Worm (Caenorhabditis elegans) whole organism, L3 larva: ENCODE results near the gene B0034.2.

Source experiments
- R02D3.7 ChIP-seq: fragments of 150-350 bp; optimal IDR thresholded peaks from 2 replicates; lab custom pipeline; 2014; ENCODE audit warnings: missing biosample characterization, missing genetic modification characterization
- ZK546.5 ChIP-seq: sonication (generic microtip); optimal IDR thresholded peaks from 2 replicates; lab custom pipeline; 2017; ENCODE audit warnings: missing biosample characterization, missing genetic modification characterization
- aly-2 ChIP-seq: fragments of 150-350 bp; optimal IDR thresholded peaks from 2 replicates; lab custom pipeline; 2014; ENCODE audit warnings: missing biosample characterization, missing genetic modification characterization
- ceh-16 ChIP-seq: sonication (generic microtip); optimal IDR thresholded peaks from 2 replicates; lab custom pipeline; 2017; ENCODE audit warnings: missing biosample characterization, missing genetic modification characterization
- ceh-82 ChIP-seq: fragments of 150-350 bp; optimal IDR thresholded peaks from 2 replicates; lab custom pipeline; 2014; ENCODE audit warnings: missing biosample characterization, missing genetic modification characterization
- ceh-9 ChIP-seq: sonication (generic microtip); optimal IDR thresholded peaks from 2 replicates; lab custom pipeline; 2018; ENCODE audit warnings: missing biosample characterization, missing genetic modification characterization
- daf-12 ChIP-seq: fragments of 150-350 bp; optimal IDR thresholded peaks from 2 replicates; lab custom pipeline; 2014; ENCODE audit warnings: missing biosample characterization, missing genetic modification reagents, missing genetic modification characterization
- egl-27 ChIP-seq: sonication (generic microtip); optimal IDR thresholded peaks from 4 replicates; lab custom pipeline; 2017; ENCODE audit warnings: missing biosample characterization, missing genetic modification reagents, missing genetic modification characterization
- egl-5 ChIP-seq: fragments of 150-350 bp; optimal IDR thresholded peaks from 2 replicates; lab custom pipeline; 2017; ENCODE audit warnings: missing biosample characterization, missing genetic modification reagents, missing genetic modification characterization, inconsistent platforms
- elt-1 ChIP-seq: fragments of 150-350 bp; optimal IDR thresholded peaks from 2 replicates; lab custom pipeline; 2014; ENCODE audit warnings: missing biosample characterization, missing genetic modification characterization
- elt-2 ChIP-seq: sonication (generic microtip); optimal IDR thresholded peaks from 2 replicates; lab custom pipeline; 2016; ENCODE audit warnings: missing genetic modification reagents, mild to moderate bottlenecking, missing genetic modification characterization, missing compliant biosample characterization
- eor-1 ChIP-seq, 2 experiments: fragments of 150-350 bp; optimal IDR thresholded peaks; 2 replicates each; lab custom pipeline; 2014 to 2018; ENCODE audit warnings: missing biosample characterization in 2 of 2, missing genetic modification characterization in 2 of 2
- fkh-10 ChIP-seq: sonication (generic microtip); optimal IDR thresholded peaks from 2 replicates; lab custom pipeline; 2017; ENCODE audit warnings: missing biosample characterization, missing genetic modification reagents, missing genetic modification characterization
- fkh-2 ChIP-seq: fragments of 150-350 bp; optimal IDR thresholded peaks from 2 replicates; lab custom pipeline; 2014; ENCODE audit warnings: missing biosample characterization, missing genetic modification reagents, missing genetic modification characterization
- fos-1 ChIP-seq: fragments of 150-350 bp; optimal IDR thresholded peaks from 2 replicates; lab custom pipeline; 2014; ENCODE audit warnings: missing biosample characterization, missing genetic modification characterization
- hmg-11 ChIP-seq: sonication (generic microtip); optimal IDR thresholded peaks from 2 replicates; lab custom pipeline; 2016; ENCODE audit warnings: missing genetic modification characterization, missing compliant biosample characterization
- jun-1 ChIP-seq: fragments of 150-350 bp; optimal IDR thresholded peaks from 2 replicates; lab custom pipeline; 2014; ENCODE audit warnings: missing biosample characterization, missing genetic modification reagents, missing genetic modification characterization
- lin-15B ChIP-seq: fragments of 150-350 bp; optimal IDR thresholded peaks from 2 replicates; lab custom pipeline; 2014; ENCODE audit warnings: missing biosample characterization, missing genetic modification characterization
- lin-39 ChIP-seq: fragments of 150-350 bp; optimal IDR thresholded peaks from 2 replicates; lab custom pipeline; 2018; ENCODE audit warnings: missing biosample characterization, missing genetic modification reagents, missing genetic modification characterization
- mdl-1 ChIP-seq: fragments of 150-350 bp; optimal IDR thresholded peaks from 2 replicates; lab custom pipeline; 2014; ENCODE audit warnings: missing biosample characterization, missing genetic modification characterization
- mml-1 ChIP-seq: fragments of 150-350 bp; sonication (generic microtip); optimal IDR thresholded peaks from 3 replicates; lab custom pipeline; 2014; ENCODE audit warnings: missing biosample characterization, missing genetic modification characterization
- nfya-1 ChIP-seq: sonication (generic microtip); optimal IDR thresholded peaks from 2 replicates; lab custom pipeline; 2017; ENCODE audit warnings: missing genetic modification characterization, mild to moderate bottlenecking, missing compliant biosample characterization, antibody characterized with exemption, moderate library complexity; ENCODE audit not compliant: insufficient read depth
- nhr-11 ChIP-seq: fragments of 150-350 bp; optimal IDR thresholded peaks from 2 replicates; lab custom pipeline; 2014; ENCODE audit warnings: missing biosample characterization, missing genetic modification characterization
- nhr-12 ChIP-seq: fragments of 150-350 bp; optimal IDR thresholded peaks from 2 replicates; lab custom pipeline; 2014; ENCODE audit warnings: missing biosample characterization, missing genetic modification characterization
- nhr-23 ChIP-seq: fragments of 150-350 bp; optimal IDR thresholded peaks from 2 replicates; lab custom pipeline; 2014; ENCODE audit warnings: missing biosample characterization, missing genetic modification reagents, missing genetic modification characterization
- nhr-25 ChIP-seq: sonication (generic microtip); optimal IDR thresholded peaks from 2 replicates; lab custom pipeline; 2017; ENCODE audit warnings: missing biosample characterization, missing genetic modification characterization
- nhr-28 ChIP-seq: fragments of 150-350 bp; optimal IDR thresholded peaks from 2 replicates; lab custom pipeline; 2014; ENCODE audit warnings: missing biosample characterization, missing genetic modification characterization
- nhr-43 ChIP-seq: sonication (generic microtip); optimal IDR thresholded peaks from 2 replicates; lab custom pipeline; 2016; ENCODE audit warnings: mild to moderate bottlenecking, missing genetic modification characterization, missing compliant biosample characterization; ENCODE audit not compliant: poor library complexity, severe bottlenecking
- nhr-67 ChIP-seq: fragments of 150-350 bp; optimal IDR thresholded peaks from 2 replicates; lab custom pipeline; 2014; ENCODE audit warnings: missing biosample characterization, missing genetic modification characterization
- nhr-77 ChIP-seq: fragments of 150-350 bp; optimal IDR thresholded peaks from 2 replicates; lab custom pipeline; 2014; ENCODE audit warnings: missing biosample characterization, missing genetic modification characterization
- sea-2 ChIP-seq: fragments of 150-350 bp; sonication (generic microtip); optimal IDR thresholded peaks from 4 replicates; lab custom pipeline; 2014; ENCODE audit warnings: missing biosample characterization, missing genetic modification reagents, missing genetic modification characterization
- skn-1 ChIP-seq: fragments of 150-350 bp; optimal IDR thresholded peaks from 2 replicates; lab custom pipeline; 2014; ENCODE audit warnings: missing biosample characterization, missing genetic modification characterization
- snpc-4 ChIP-seq: fragments of 150-350 bp; optimal IDR thresholded peaks from 2 replicates; lab custom pipeline; 2014; ENCODE audit warnings: missing biosample characterization, missing genetic modification characterization
- tbx-2 ChIP-seq: sonication (generic microtip); optimal IDR thresholded peaks from 2 replicates; lab custom pipeline; 2016; ENCODE audit warnings: mild to moderate bottlenecking, missing genetic modification characterization, missing compliant biosample characterization
- unc-62 ChIP-seq: fragments of 150-350 bp; sonication (generic microtip); optimal IDR thresholded peaks from 4 replicates; lab custom pipeline; 2014; ENCODE audit warnings: missing biosample characterization, missing genetic modification reagents, missing genetic modification characterization
- zag-1 ChIP-seq: fragments of 150-350 bp; optimal IDR thresholded peaks from 2 replicates; lab custom pipeline; 2014; ENCODE audit warnings: missing biosample characterization, missing genetic modification characterization
- ztf-11 ChIP-seq: fragments of 150-350 bp; optimal IDR thresholded peaks from 2 replicates; lab custom pipeline; 2014; ENCODE audit warnings: missing biosample characterization, missing genetic modification characterization

B0034.2 gene

DNA sequence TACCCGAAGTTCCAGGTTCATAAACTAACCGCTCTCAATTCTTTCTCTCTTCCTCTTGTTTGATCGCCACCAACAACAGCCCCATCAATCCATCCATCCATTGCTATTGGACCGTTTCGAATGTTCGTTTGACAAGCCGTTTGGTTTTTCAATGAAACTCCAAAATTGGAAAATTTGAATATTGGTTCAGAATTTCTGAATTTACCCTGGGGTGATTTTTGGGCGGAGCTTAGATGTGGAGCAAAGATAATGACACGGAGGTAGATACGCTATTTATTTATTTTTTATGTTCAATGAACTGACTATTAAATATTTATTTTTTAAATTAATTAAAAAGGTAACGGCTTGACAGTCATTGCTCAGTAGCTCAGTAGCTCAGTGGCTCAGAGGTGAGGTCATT lies at the start of gene B0034.2:
Gene B0034.2, minus strand, starts transcription at position 101 of the 400 bp plus-strand sequence.
- no peak for TF ChIP-seq elt-2 (tag; lab: Kevin White, UChicago)
- no peak for TF ChIP-seq hmg-11
- TF ChIP-seq egl-5 (tag; lab: Kevin White, UChicago) = no peak
- TF ChIP-seq tbx-2 = no peak
- no peak for TF ChIP-seq jun-1 (tag; lab: Kevin White, UChicago)
- TF ChIP-seq sea-2 = no peak
- TF ChIP-seq eor-1 (tag; optimal IDR thresholded peaks at IDR 0.05; lab: Kevin White, UChicago) = no peak
- no peak for TF ChIP-seq lin-39 (tag; lab: Kevin White, UChicago)
- TF ChIP-seq fkh-10 (GFP tag; lab: Kevin White, UChicago) = no peak
- no peak for TF ChIP-seq egl-27 (tag; lab: Kevin White, UChicago)
- TF ChIP-seq lin-15B (tag; lab: Kevin White, UChicago) = no peak
- no peak for TF ChIP-seq snpc-4 (tag; lab: Kevin White, UChicago)
- TF ChIP-seq mdl-1 (tag; lab: Kevin White, UChicago) = no peak
- no peak for TF ChIP-seq nhr-67 (tag; lab: Kevin White, UChicago)
- TF ChIP-seq ceh-82 (tag; lab: Kevin White, UChicago) = no peak

DNA sequence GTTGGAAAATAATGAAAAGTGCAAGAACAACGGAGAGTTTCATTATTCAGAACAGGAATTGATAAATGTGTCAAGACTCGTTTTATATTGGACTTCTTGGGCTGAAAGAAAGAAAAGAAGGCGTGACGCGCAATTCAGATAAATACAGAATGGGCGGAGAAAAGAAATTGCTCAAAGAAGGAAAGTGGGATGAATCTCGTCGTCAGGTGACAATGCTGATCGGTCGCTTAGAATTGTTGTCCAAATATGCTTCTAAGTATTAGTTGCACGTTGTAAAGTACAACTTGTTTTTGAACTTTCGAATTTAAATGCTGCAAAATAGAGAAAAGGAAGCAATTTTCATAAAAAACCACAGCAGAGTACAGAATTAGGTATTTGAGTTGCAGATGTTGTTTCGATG lies 46.5 kb upstream of the B0034.2 start, which contains the start of gene ins-3:
Gene ins-3, minus strand, starts transcription at position 101 of the 400 bp plus-strand sequence.
- no peak for TF ChIP-seq nhr-43 (tag; lab: Kevin White, UChicago)
- TF ChIP-seq snpc-4 (tag; lab: Kevin White, UChicago) = no peak
- no peak for TF ChIP-seq ceh-16 (tag; lab: Kevin White, UChicago)
- no peak for TF ChIP-seq ceh-9 (tag; lab: Kevin White, UChicago)
- no peak for TF ChIP-seq lin-39 (tag; lab: Kevin White, UChicago)
- TF ChIP-seq nhr-25 = no peak
- no peak for TF ChIP-seq aly-2 (tag; lab: Kevin White, UChicago)
- no peak for TF ChIP-seq nfya-1 (tag; lab: Kevin White, UChicago)
- no peak for TF ChIP-seq fkh-10 (GFP tag; lab: Kevin White, UChicago)
- TF ChIP-seq nhr-12 = no peak

DNA sequence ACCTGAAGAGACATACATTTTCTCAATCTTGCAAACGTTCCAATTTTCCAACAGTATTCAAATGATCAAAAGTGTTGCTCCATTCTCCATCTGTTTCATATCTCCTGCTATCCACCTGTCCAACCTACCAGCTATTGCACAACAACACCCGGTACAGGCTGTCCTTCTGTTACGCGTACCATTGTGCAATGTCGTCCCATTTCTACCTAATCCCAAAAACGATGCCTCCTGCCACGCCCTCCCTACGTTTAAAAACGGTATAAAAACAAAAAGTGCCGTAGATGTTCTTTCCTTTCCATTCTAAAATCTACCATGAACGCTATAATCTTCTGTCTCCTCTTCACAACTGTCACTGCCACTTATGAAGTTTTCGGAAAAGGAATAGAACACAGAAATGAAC lies 44.1 kb upstream of the B0034.2 start, which contains the start of gene ins-2:
Gene ins-2, plus strand, starts transcription at position 301 of the 400 bp plus-strand sequence.
- no peak for TF ChIP-seq egl-27 (tag; lab: Kevin White, UChicago)
- TF ChIP-seq fkh-2 (tag; lab: Kevin White, UChicago) = no peak
- no peak for TF ChIP-seq skn-1 (tag; lab: Kevin White, UChicago)
- TF ChIP-seq R02D3.7 (tag; lab: Kevin White, UChicago) = no peak
- TF ChIP-seq nhr-67 (tag; lab: Kevin White, UChicago) = no peak
- no peak for TF ChIP-seq fos-1
- TF ChIP-seq nhr-77 (tag; lab: Kevin White, UChicago) = no peak
- TF ChIP-seq snpc-4 (tag; lab: Kevin White, UChicago) = no peak
- TF ChIP-seq fkh-10 (GFP tag; lab: Kevin White, UChicago) = no peak
- TF ChIP-seq mdl-1 (tag; lab: Kevin White, UChicago) = no peak
- no peak for TF ChIP-seq zag-1 (tag; lab: Kevin White, UChicago)
- no peak for TF ChIP-seq lin-15B (tag; lab: Kevin White, UChicago)
- no peak for TF ChIP-seq nhr-12
- no peak for TF ChIP-seq nhr-23
- TF ChIP-seq mml-1 = no peak
- no peak for TF ChIP-seq nfya-1 (tag; lab: Kevin White, UChicago)
- TF ChIP-seq ZK546.5 = no peak
- no peak for TF ChIP-seq egl-5 (tag; lab: Kevin White, UChicago)
- no peak for TF ChIP-seq ceh-82 (tag; lab: Kevin White, UChicago)
- no peak for TF ChIP-seq sea-2

DNA sequence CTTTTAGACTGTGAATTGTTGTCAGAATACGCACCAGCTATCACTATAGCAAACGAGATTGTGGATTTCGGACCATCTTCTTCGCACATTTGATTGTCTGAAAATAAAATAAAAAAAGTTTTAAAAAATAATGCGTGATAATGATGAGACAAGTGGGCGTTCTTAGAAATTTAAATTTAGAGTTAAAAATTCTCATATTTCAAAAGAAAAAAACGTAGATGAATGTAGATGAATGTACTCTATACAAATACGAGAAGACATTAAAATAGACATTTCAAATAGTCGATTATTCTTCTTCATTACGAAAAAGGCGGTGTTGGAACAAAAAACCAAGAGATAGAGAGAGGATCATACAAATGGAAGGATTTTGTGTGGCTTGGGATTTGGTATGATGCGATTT lies 30.7 kb upstream of the B0034.2 start, which contains the start of gene B0034.5:
Gene B0034.5, minus strand, starts transcription at position 101 of the 400 bp plus-strand sequence.
- TF ChIP-seq mdl-1 (tag; lab: Kevin White, UChicago) = no peak
- TF ChIP-seq nhr-11 = no peak
- no peak for TF ChIP-seq nhr-77 (tag; lab: Kevin White, UChicago)
- TF ChIP-seq daf-12 (tag; lab: Kevin White, UChicago) = no peak
- no peak for TF ChIP-seq ceh-82 (tag; lab: Kevin White, UChicago)
- no peak for TF ChIP-seq elt-1 (tag; lab: Kevin White, UChicago)
- TF ChIP-seq egl-27 (tag; lab: Kevin White, UChicago) = no peak
- TF ChIP-seq ztf-11 (tag; lab: Kevin White, UChicago) = no peak
- no peak for TF ChIP-seq hmg-11
- no peak for TF ChIP-seq fkh-10 (GFP tag; lab: Kevin White, UChicago)
- no peak for TF ChIP-seq lin-15B (tag; lab: Kevin White, UChicago)
- no peak for TF ChIP-seq nhr-28 (tag; lab: Kevin White, UChicago)
- no peak for TF ChIP-seq unc-62 (GFP tag; lab: Kevin White, UChicago)
- no peak for TF ChIP-seq ceh-9 (tag; lab: Kevin White, UChicago)
- no peak for TF ChIP-seq jun-1 (tag; lab: Kevin White, UChicago)
- no peak for TF ChIP-seq nhr-12
- TF ChIP-seq zag-1 (tag; lab: Kevin White, UChicago) = no peak
- TF ChIP-seq ceh-16 (tag; lab: Kevin White, UChicago) = no peak
- TF ChIP-seq nhr-43 (tag; lab: Kevin White, UChicago) = no peak
- TF ChIP-seq nhr-67 (tag; lab: Kevin White, UChicago) = no peak
